Fruit fly (Drosophila melanogaster) whole organism, adult: Measurements from ENCODE around the gene jigr1.

Experiments
- CG12768 ChIP-seq: fragments of 200-800 bp; sonication (Bioruptor generic); optimal IDR thresholded peaks from 2 replicates; lab custom pipeline; 2017; ENCODE audit warnings: missing biosample characterization, missing genetic modification characterization, mild to moderate bottlenecking, moderate library complexity, missing genetic modification reagents
- CG1620 ChIP-seq: fragments of 200-800 bp; sonication (Bioruptor generic); optimal IDR thresholded peaks from 2 replicates; lab custom pipeline; 2016; ENCODE audit warnings: missing biosample characterization, missing genetic modification characterization
- CG5204 ChIP-seq: fragments of 200-800 bp; sonication (Bioruptor generic); optimal IDR thresholded peaks from 2 replicates; lab custom pipeline; 2016; ENCODE audit warnings: missing biosample characterization, missing genetic modification characterization
- CG7101 ChIP-seq: fragments of 200-800 bp; sonication (Bioruptor generic); optimal IDR thresholded peaks from 2 replicates; lab custom pipeline; 2018; ENCODE audit warnings: missing biosample characterization, mild to moderate bottlenecking, missing genetic modification characterization, moderate library complexity
- Clk ChIP-seq: fragments of 200-800 bp; sonication (Bioruptor generic); optimal IDR thresholded peaks from 2 replicates; lab custom pipeline; 2017; ENCODE audit warnings: missing biosample characterization, missing genetic modification characterization
- Hr96 ChIP-seq: fragments of 200-800 bp; sonication (Bioruptor generic); optimal IDR thresholded peaks from 2 replicates; lab custom pipeline; 2016; ENCODE audit warnings: missing biosample characterization, missing genetic modification characterization
- Mnt ChIP-seq: fragments of 200-800 bp; sonication (Bioruptor generic); optimal IDR thresholded peaks from 2 replicates; lab custom pipeline; 2016; ENCODE audit warnings: missing biosample characterization, mild to moderate bottlenecking, missing genetic modification characterization
- kay ChIP-seq: fragments of 200-800 bp; sonication (Bioruptor generic); peaks from one replicate; lab custom pipeline; 2016; ENCODE audit warnings: missing biosample characterization, missing genetic modification characterization, borderline replicate concordance
- ovo ChIP-seq: fragments of 200-800 bp; sonication (Bioruptor generic); optimal IDR thresholded peaks from 2 replicates; lab custom pipeline; 2016; ENCODE audit warnings: missing biosample characterization, missing genetic modification characterization

- TF ChIP-seq Clk (no peak), kay (GFP tag; lab: Kevin White, UChicago) (no peak), Hr96 (GFP tag; lab: Kevin White, UChicago) (no peak), ovo (no peak), CG5204 (no peak), CG7101 (tag; lab: Kevin White, UChicago) (no peak), CG12768 (no peak), CG1620 (GFP tag; lab: Kevin White, UChicago) (no peak), Mnt (no peak)
Observed at dm6 chr3R:25665509-25665908, 27.9 kb downstream of the jigr1 start, which contains the start of gene Lgr3.
